Worm (Caenorhabditis elegans) whole organism, L2 larva: ENCODE measurements around the gene Y45F10C.6.

ENCODE experiments used
- lin-11 ChIP-seq: fragments of 150-350 bp; sonication (generic microtip); optimal IDR thresholded peaks from 2 replicates; lab custom pipeline; 2014; ENCODE audit warnings: missing biosample characterization, missing genetic modification characterization, inconsistent platforms, mixed read lengths
- lin-39 ChIP-seq: fragments of 150-350 bp; optimal IDR thresholded peaks from 2 replicates; lab custom pipeline; 2014; ENCODE audit warnings: missing biosample characterization, missing genetic modification reagents, missing genetic modification characterization
- nhr-129 ChIP-seq: fragments of 150-350 bp; optimal IDR thresholded peaks from 2 replicates; lab custom pipeline; 2014; ENCODE audit warnings: missing biosample characterization, missing genetic modification characterization
- nhr-237 ChIP-seq: fragments of 150-350 bp; optimal IDR thresholded peaks from 2 replicates; lab custom pipeline; 2014; ENCODE audit warnings: missing biosample characterization, missing genetic modification characterization
- nhr-77 ChIP-seq: fragments of 150-350 bp; optimal IDR thresholded peaks from 2 replicates; lab custom pipeline; 2014; ENCODE audit warnings: missing biosample characterization, missing genetic modification characterization
- skn-1 ChIP-seq: sonication (generic microtip); optimal IDR thresholded peaks from 2 replicates; lab custom pipeline; 2017; ENCODE audit warnings: missing biosample characterization, missing genetic modification characterization
- sma-9 ChIP-seq, 2 experiments: fragments of 150-350 bp in 1 of 2; sonication (generic microtip) in 1 of 2; optimal IDR thresholded peaks; 2 replicates each; lab custom pipeline; 2014 to 2016; ENCODE audit warnings: missing genetic modification characterization in 2 of 2, mild to moderate bottlenecking in 1 of 2, missing biosample characterization in 1 of 2, missing compliant biosample characterization in 1 of 2, missing genetic modification reagents in 1 of 2, moderate library complexity in 1 of 2
- unc-39 ChIP-seq: fragments of 150-350 bp; optimal IDR thresholded peaks from 2 replicates; lab custom pipeline; 2014; ENCODE audit warnings: missing biosample characterization, missing genetic modification characterization
- zag-1 ChIP-seq: fragments of 150-350 bp; optimal IDR thresholded peaks from 2 replicates; lab custom pipeline; 2014; ENCODE audit warnings: missing biosample characterization, missing genetic modification characterization

DNA sequence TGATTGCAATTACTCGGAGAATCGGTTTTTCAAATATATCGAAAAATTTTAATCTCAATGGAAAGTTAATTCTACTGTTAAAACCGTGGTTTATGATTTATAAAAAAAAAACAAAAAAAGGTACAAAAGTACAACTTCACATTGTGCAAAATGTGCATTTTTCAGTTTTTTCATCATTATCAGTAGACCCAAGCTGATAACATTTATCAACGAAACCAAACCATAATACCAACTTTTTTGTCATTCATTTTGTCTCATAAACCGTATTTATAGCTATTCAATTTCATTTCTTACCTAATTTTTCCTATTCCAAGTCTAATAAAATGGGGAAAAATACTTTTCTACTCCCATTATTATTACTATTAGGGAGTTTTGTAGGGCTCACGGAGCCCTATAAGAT lies 13.1 kb upstream of the Y45F10C.6 start, which contains the start of gene ugt-22:
- no peak for TF ChIP-seq nhr-129
- TF ChIP-seq lin-11 (tag; lab: Kevin White, UChicago), result no peak
- no peak for TF ChIP-seq nhr-237 (tag; lab: Kevin White, UChicago)
- no peak for TF ChIP-seq sma-9 (GFP tag; optimal IDR thresholded peaks at IDR 0.05; lab: Kevin White, UChicago)
- no peak for TF ChIP-seq sma-9 (tag; optimal IDR thresholded peaks at IDR 0.05; lab: Kevin White, UChicago)
- no peak for TF ChIP-seq nhr-77 (tag; lab: Kevin White, UChicago)
- peak; percentile 68 for TF ChIP-seq skn-1 (tag; lab: Kevin White, UChicago)
- TF ChIP-seq unc-39 (tag; lab: Kevin White, UChicago), result no peak
- no peak for TF ChIP-seq lin-39 (tag; lab: Kevin White, UChicago)
- TF ChIP-seq zag-1 (tag; lab: Kevin White, UChicago), result no peak
